Worm (Caenorhabditis elegans): ENCODE data around the gene Y51H4A.935.

DNA sequence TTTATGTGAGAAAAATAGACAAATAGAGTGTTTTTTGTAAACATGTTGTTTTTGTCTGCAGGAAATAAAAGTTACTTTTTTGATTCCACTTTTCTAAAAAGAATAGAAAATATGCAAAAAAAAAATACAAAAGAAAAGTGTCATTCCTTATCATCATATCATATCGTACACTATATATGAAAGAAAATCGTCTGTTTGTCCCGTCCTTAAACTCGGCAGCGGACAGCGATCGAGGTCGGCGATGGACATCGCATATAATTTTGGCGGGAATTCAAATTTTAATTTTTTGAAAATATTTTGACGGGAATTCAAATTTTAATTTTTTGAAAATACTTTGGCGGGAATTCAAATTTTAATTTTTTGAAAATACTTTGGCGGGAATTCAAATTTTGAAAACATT lies 35.5 kb downstream of the Y51H4A.935 start:
- TF ChIP-seq nhr-76 (tag; optimal IDR thresholded peaks at IDR 0.05): no peak
- no peak for TF ChIP-seq ham-2 (GFP tag; optimal IDR thresholded peaks at IDR 0.05)
- no peak for TF ChIP-seq mab-5 (tag; optimal IDR thresholded peaks at IDR 0.05)
- no peak for TF ChIP-seq tbx-8 (GFP tag; optimal IDR thresholded peaks at IDR 0.05)
- no peak for TF ChIP-seq nhr-12 (tag; optimal IDR thresholded peaks at IDR 0.05)
- no peak for TF ChIP-seq sptf-1 (tag; optimal IDR thresholded peaks at IDR 0.05)
- TF ChIP-seq pha-4 (tag; optimal IDR thresholded peaks at IDR 0.05): no peak
- TF ChIP-seq lin-32 (GFP tag; optimal IDR thresholded peaks at IDR 0.05): no peak
- no peak for TF ChIP-seq snpc-4 (tag; optimal IDR thresholded peaks at IDR 0.05)
- TF ChIP-seq ces-1 (GFP tag; optimal IDR thresholded peaks at IDR 0.05): no peak
- no peak for TF ChIP-seq flh-1 (GFP tag; optimal IDR thresholded peaks at IDR 0.05)
- TF ChIP-seq unc-39 (tag; optimal IDR thresholded peaks at IDR 0.05): no peak
- TF ChIP-seq elt-1 (tag; optimal IDR thresholded peaks at IDR 0.05; ENCODE audit: borderline replicate concordance, insufficient read depth): no peak
